Fruit fly (Drosophila melanogaster) whole organism, embryonic: ENCODE results near the gene CG46463.
A peak's percentile ranks its signal among the peaks of the same experiment; 100 is the strongest.

ENCODE experiments used
- BtbVII ChIP-seq: fragments of 200-800 bp; sonication (Bioruptor generic); optimal IDR thresholded peaks from 3 replicates; lab custom pipeline; 2017; ENCODE audit warnings: missing biosample characterization, mild to moderate bottlenecking, missing genetic modification characterization
- CG10321 ChIP-seq: fragments of 200-800 bp; sonication (Bioruptor generic); IDR thresholded peaks from 2 replicates; pipeline ENCODE4 v1.3.6; 2022; ENCODE audit warnings: missing biosample characterization, missing genetic modification characterization
- CG10565 ChIP-seq: fragments of 200-800 bp; sonication (Bioruptor generic); optimal IDR thresholded peaks from 3 replicates; lab custom pipeline; 2016; ENCODE audit warnings: missing biosample characterization, mild to moderate bottlenecking, missing genetic modification characterization
- CG10979 ChIP-seq: fragments of 200-800 bp; sonication (Bioruptor generic); optimal IDR thresholded peaks from 2 replicates; lab custom pipeline; 2018; ENCODE audit warnings: missing biosample characterization, mild to moderate bottlenecking, missing genetic modification characterization, moderate library complexity
- CG11398 ChIP-seq: fragments of 200-800 bp; sonication (Bioruptor generic); optimal IDR thresholded peaks from 2 replicates; lab custom pipeline; 2016; ENCODE audit warnings: missing biosample characterization, missing genetic modification characterization
- CG1233 ChIP-seq: fragments of 200-800 bp; sonication (Bioruptor generic); optimal IDR thresholded peaks from 4 replicates; lab custom pipeline; 2018; ENCODE audit warnings: missing biosample characterization, mild to moderate bottlenecking, missing genetic modification characterization
- CG13287 ChIP-seq: fragments of 200-800 bp; sonication (Bioruptor generic); IDR thresholded peaks from 2 replicates; pipeline ENCODE4 v1.3.6; 2022; ENCODE audit warnings: missing biosample characterization, missing genetic modification characterization; ENCODE audit not compliant: partially characterized antibody
- CG14014 ChIP-seq: fragments of 200-800 bp; sonication (Bioruptor generic); IDR thresholded peaks from 2 replicates; pipeline ENCODE4 v1.3.6; 2022; ENCODE audit warnings: missing biosample characterization, missing genetic modification characterization
- CG15011 ChIP-seq: fragments of 200-800 bp; sonication (Bioruptor generic); optimal IDR thresholded peaks from 3 replicates; lab custom pipeline; 2018; ENCODE audit warnings: missing biosample characterization, mild to moderate bottlenecking, missing genetic modification characterization
- CG17568 ChIP-seq: fragments of 200-800 bp; sonication (Bioruptor generic); optimal IDR thresholded peaks from 2 replicates; lab custom pipeline; 2018; ENCODE audit warnings: missing biosample characterization, mild to moderate bottlenecking, missing genetic modification characterization, moderate library complexity
- CG2116 ChIP-seq: fragments of 200-800 bp; sonication (Bioruptor generic); optimal IDR thresholded peaks from 3 replicates; lab custom pipeline; 2018; ENCODE audit warnings: missing biosample characterization, mild to moderate bottlenecking, missing genetic modification characterization
- CG2202 ChIP-seq: fragments of 200-800 bp; sonication (Bioruptor generic); optimal IDR thresholded peaks from 2 replicates; lab custom pipeline; 2018; ENCODE audit warnings: missing biosample characterization, mild to moderate bottlenecking, missing genetic modification characterization
- CG33213 ChIP-seq: fragments of 200-800 bp; sonication (Bioruptor generic); optimal IDR thresholded peaks from 3 replicates; lab custom pipeline; 2016; ENCODE audit warnings: missing biosample characterization, missing genetic modification characterization
- CG34224 ChIP-seq: fragments of 200-800 bp; sonication (Bioruptor generic); IDR thresholded peaks from 3 replicates; pipeline ENCODE4 v1.3.6; 2022; ENCODE audit warnings: missing biosample characterization, missing genetic modification characterization; ENCODE audit not compliant: partially characterized antibody
- CG43689 ChIP-seq: fragments of 200-800 bp; sonication (Bioruptor generic); IDR thresholded peaks from 2 replicates; pipeline ENCODE4 v1.3.6; 2022; ENCODE audit warnings: missing biosample characterization, missing genetic modification characterization
- CG4404 ChIP-seq: fragments of 200-800 bp; sonication (Bioruptor generic); IDR thresholded peaks from 2 replicates; pipeline ENCODE4 v1.3.6; 2022; ENCODE audit warnings: missing biosample characterization, missing genetic modification characterization
- CG8290 ChIP-seq, 3 experiments: fragments of 200-800 bp; sonication (Bioruptor generic); optimal IDR thresholded peaks; 2 replicates each; lab custom pipeline; 2016 to 2019; ENCODE audit warnings: missing biosample characterization in 3 of 3, missing genetic modification characterization in 3 of 3, mild to moderate bottlenecking in 2 of 3, moderate library complexity in 1 of 3
- CG8359 ChIP-seq: fragments of 200-800 bp; sonication (Bioruptor generic); optimal IDR thresholded peaks from 2 replicates; lab custom pipeline; 2017; ENCODE audit warnings: missing biosample characterization, mild to moderate bottlenecking, missing genetic modification characterization, borderline replicate concordance
- CG8388 ChIP-seq: fragments of 200-800 bp; sonication (Bioruptor generic); optimal IDR thresholded peaks from 2 replicates; lab custom pipeline; 2019; ENCODE audit warnings: missing biosample characterization, mild to moderate bottlenecking, missing genetic modification characterization, moderate library complexity
- CG8765 ChIP-seq: fragments of 200-800 bp; sonication (Bioruptor generic); IDR thresholded peaks from 2 replicates; pipeline ENCODE4 v1.3.6; 2022; ENCODE audit warnings: missing biosample characterization, missing genetic modification characterization
- CHES-1-like ChIP-seq: fragments of 200-800 bp; sonication (Bioruptor generic); optimal IDR thresholded peaks from 2 replicates; lab custom pipeline; 2016; ENCODE audit warnings: missing biosample characterization, missing genetic modification characterization
- D ChIP-seq, 2 experiments: fragments of 200-800 bp in 1 of 2; fragments of >200 bp in 1 of 2; sonication (Bioruptor generic) in 1 of 2; optimal IDR thresholded peaks; 2 replicates in 1 of 2; 3 replicates in 1 of 2; lab custom pipeline; 2017; ENCODE audit warnings: mild to moderate bottlenecking in 1 of 2, missing biosample characterization in 1 of 2, missing genetic modification characterization in 1 of 2, missing genetic modification reagents in 1 of 2
- D19B ChIP-seq: fragments of 200-800 bp; sonication (Bioruptor generic); optimal IDR thresholded peaks from 2 replicates; lab custom pipeline; 2017; ENCODE audit warnings: missing biosample characterization, mild to moderate bottlenecking, missing genetic modification characterization
- Dek ChIP-seq: fragments of 200-800 bp; sonication (Bioruptor generic); optimal IDR thresholded peaks from 3 replicates; lab custom pipeline; 2019; ENCODE audit warnings: missing biosample characterization, mild to moderate bottlenecking, missing genetic modification characterization, moderate library complexity
- ERR ChIP-seq: fragments of 200-800 bp; sonication (Bioruptor generic); optimal IDR thresholded peaks from 2 replicates; lab custom pipeline; 2016; ENCODE audit warnings: missing biosample characterization, missing genetic modification characterization
- Ets65A ChIP-seq: fragments of 200-800 bp; sonication (Bioruptor generic); peaks from one replicate; lab custom pipeline; 2016; ENCODE audit warnings: missing biosample characterization, missing genetic modification characterization
- Gug ChIP-seq: fragments of 200-800 bp; sonication (Bioruptor generic); IDR thresholded peaks from 4 replicates; pipeline ENCODE4 v1.3.6; 2022; ENCODE audit warnings: missing biosample characterization, missing genetic modification characterization
- HLH3B ChIP-seq: fragments of 200-800 bp; sonication (Bioruptor generic); IDR thresholded peaks from 2 replicates; pipeline ENCODE4 v1.3.6; 2022; ENCODE audit warnings: missing biosample characterization, missing genetic modification characterization
- HLH54F ChIP-seq: fragments of 200-800 bp; sonication (Bioruptor generic); optimal IDR thresholded peaks from 3 replicates; lab custom pipeline; 2016; ENCODE audit warnings: missing biosample characterization, missing genetic modification characterization
- Lpt ChIP-seq: fragments of >200 bp; optimal IDR thresholded peaks from 2 replicates; lab custom pipeline; 2018; ENCODE audit warnings: missing biosample characterization, missing genetic modification characterization
- Max ChIP-seq: fragments of 200-800 bp; sonication (Bioruptor generic); optimal IDR thresholded peaks from 2 replicates; lab custom pipeline; 2016; ENCODE audit warnings: missing biosample characterization, mild to moderate bottlenecking, missing genetic modification characterization
- Nf-YC ChIP-seq: fragments of 200-800 bp; optimal IDR thresholded peaks from 3 replicates; lab custom pipeline; 2019; ENCODE audit warnings: missing biosample characterization, mild to moderate bottlenecking, missing genetic modification characterization, moderate library complexity
- PHDP ChIP-seq: fragments of 200-800 bp; sonication (Bioruptor generic); optimal IDR thresholded peaks from 3 replicates; lab custom pipeline; 2018; ENCODE audit warnings: missing biosample characterization, mild to moderate bottlenecking, missing genetic modification characterization, moderate library complexity
- Ravus ChIP-seq: fragments of 200-800 bp; sonication (Bioruptor generic); IDR thresholded peaks from 2 replicates; pipeline ENCODE4 v1.3.6; 2022; ENCODE audit warnings: missing biosample characterization, missing genetic modification characterization
- Side ChIP-seq: fragments of 200-800 bp; sonication (Bioruptor generic); optimal IDR thresholded peaks from 2 replicates; lab custom pipeline; 2016; ENCODE audit warnings: missing biosample characterization, missing genetic modification characterization
- Spps ChIP-seq: fragments of 200-800 bp; sonication (Bioruptor generic); optimal IDR thresholded peaks from 2 replicates; lab custom pipeline; 2018; ENCODE audit warnings: missing biosample characterization, mild to moderate bottlenecking, missing genetic modification characterization
- Taf1 ChIP-seq: fragments of 200-800 bp; sonication (Bioruptor generic); IDR thresholded peaks from 2 replicates; pipeline ENCODE4 v1.3.6; 2022; ENCODE audit warnings: missing biosample characterization, missing genetic modification characterization
- Tbp ChIP-seq: fragments of >200 bp; optimal IDR thresholded peaks from 2 replicates; lab custom pipeline; 2018; ENCODE audit warnings: missing biosample characterization, missing genetic modification characterization
- caup ChIP-seq: fragments of 200-800 bp; sonication (Bioruptor generic); optimal IDR thresholded peaks from 3 replicates; lab custom pipeline; 2017; ENCODE audit warnings: missing biosample characterization, mild to moderate bottlenecking, missing genetic modification characterization, moderate library complexity; ENCODE audit not compliant: severe bottlenecking
- chif ChIP-seq, 2 experiments: fragments of 200-800 bp; sonication (Bioruptor generic); optimal IDR thresholded peaks; 3 replicates each; lab custom pipeline; 2016; ENCODE audit warnings: missing biosample characterization in 2 of 2, missing genetic modification characterization in 2 of 2
- dm ChIP-seq: fragments of 200-800 bp; sonication (Bioruptor generic); optimal IDR thresholded peaks from 3 replicates; lab custom pipeline; 2016; ENCODE audit warnings: missing biosample characterization, missing genetic modification characterization
- dmrt11E ChIP-seq: fragments of 200-800 bp; sonication (Bioruptor generic); optimal IDR thresholded peaks from 3 replicates; lab custom pipeline; 2018; ENCODE audit warnings: missing biosample characterization, mild to moderate bottlenecking, missing genetic modification characterization, moderate library complexity
- exex ChIP-seq: fragments of 200-800 bp; sonication (Bioruptor generic); optimal IDR thresholded peaks from 4 replicates; lab custom pipeline; 2018; ENCODE audit warnings: missing biosample characterization, mild to moderate bottlenecking, missing genetic modification characterization, moderate library complexity
- ftz-f1 ChIP-seq: fragments of 200-800 bp; sonication (Bioruptor generic); optimal IDR thresholded peaks from 2 replicates; lab custom pipeline; 2016; ENCODE audit warnings: missing biosample characterization, missing genetic modification characterization
- fu2 ChIP-seq: fragments of 200-800 bp; sonication (Bioruptor generic); optimal IDR thresholded peaks from 2 replicates; lab custom pipeline; 2016; ENCODE audit warnings: missing biosample characterization, missing genetic modification characterization
- her ChIP-seq: fragments of 200-800 bp; sonication (Bioruptor generic); optimal IDR thresholded peaks from 2 replicates; lab custom pipeline; 2016; ENCODE audit warnings: missing biosample characterization, missing genetic modification characterization
- maf-S ChIP-seq: fragments of 200-800 bp; sonication (Bioruptor generic); optimal IDR thresholded peaks from 2 replicates; lab custom pipeline; 2016; ENCODE audit warnings: missing biosample characterization, missing genetic modification characterization
- nau ChIP-seq: fragments of 200-800 bp; sonication (Bioruptor generic); optimal IDR thresholded peaks from 3 replicates; lab custom pipeline; 2017; ENCODE audit warnings: missing biosample characterization, mild to moderate bottlenecking, missing genetic modification characterization, missing genetic modification reagents
- sim ChIP-seq: fragments of 200-800 bp; sonication (Bioruptor generic); IDR thresholded peaks from 2 replicates; pipeline ENCODE4 v1.3.6; 2022; ENCODE audit warnings: missing biosample characterization, missing genetic modification characterization
- sima ChIP-seq: fragments of 200-800 bp; sonication (Bioruptor generic); optimal IDR thresholded peaks from 2 replicates; lab custom pipeline; 2016; ENCODE audit warnings: missing biosample characterization, missing genetic modification characterization

CG46463 gene

dm6 chr3L:3472786-3473185 is 11.7 kb downstream of the CG46463 start (continued):
- TF ChIP-seq sima (GFP tag; lab: Kevin White, UChicago) (no peak), Tbp (no peak), HLH3B (GFP tag; lab: Robert Waterston, UW) (peak; percentile 68), CG34224 (no peak), sim (no peak), CG10979 (peak; percentile 48), PHDP (tag; lab: Kevin White, UChicago) (peak; percentile 88), D19B (GFP tag; lab: Kevin White, UChicago) (peak; percentile 42), CG2116 (GFP tag; lab: Kevin White, UChicago) (peak; percentile 46), Dek (tag; lab: Kevin White, UChicago) (peak; percentile 83), exex (tag; lab: Kevin White, UChicago) (peak; percentile 52), Taf1 (GFP tag; lab: Robert Waterston, UW) (peak; percentile 50; the same call in 1 of the 2 replicates), Side (GFP tag; lab: Kevin White, UChicago) (peak; percentile 63), maf-S (GFP tag; lab: Kevin White, UChicago) (peak; percentile 34), Lpt (GFP tag; lab: Kevin White, UChicago) (no peak), chif (GFP tag; optimal IDR thresholded peaks at IDR 0.05; lab: Kevin White, UChicago) (peak; percentile 34 to 64), her (GFP tag; lab: Kevin White, UChicago) (peak; percentile 72), CG11398 (GFP tag; lab: Kevin White, UChicago) (no peak), Gug (GFP tag; lab: Robert Waterston, UW) (peak; percentile 22; the same call in 1 of the 4 replicates), caup (peak; percentile 89), fu2 (GFP tag; lab: Kevin White, UChicago) (peak; percentile 63), HLH54F (GFP tag; lab: Kevin White, UChicago) (peak; percentile 43), CG10565 (GFP tag; lab: Kevin White, UChicago) (no peak), CG8765 (GFP tag; lab: Robert Waterston, UW) (peak; percentile 48; the same call in 1 of the 2 replicates), CG15011 (GFP tag; lab: Kevin White, UChicago) (peak; percentile 44), CG8359 (peak; percentile 11), nau (peak; percentile 63), Nf-YC (tag; lab: Kevin White, UChicago) (peak; percentile 66), CHES-1-like (GFP tag; lab: Kevin White, UChicago) (peak; percentile 71), dm (GFP tag; lab: Kevin White, UChicago) (peak; percentile 27), CG8388 (GFP tag; lab: Kevin White, UChicago) (peak; percentile 39), ftz-f1 (no peak), CG4404 (GFP tag; lab: Robert Waterston, UW) (0 out of 2 replicates have a peak, but pooled peaks have one; percentile 14), Spps (tag; lab: Kevin White, UChicago) (no peak), CG43689 (peak; percentile 47; the same call in 1 of the 2 replicates), CG17568 (GFP tag; lab: Kevin White, UChicago) (peak; percentile 91), D (optimal IDR thresholded peaks at IDR 0.05; lab: Kevin White, UChicago) (no peak), D (GFP tag; optimal IDR thresholded peaks at IDR 0.05; lab: Kevin White, UChicago) (peak; percentile 41), CG10321 (no peak), CG8290 (GFP tag; optimal IDR thresholded peaks at IDR 0.05; lab: Kevin White, UChicago) (no peak), CG8290 (tag; optimal IDR thresholded peaks at IDR 0.05; lab: Kevin White, UChicago) (peak in 1 of 2 experiments; percentile 46), Ravus (GFP tag; lab: Robert Waterston, UW) (no peak; the same call in 1 of the 2 replicates), CG1233 (GFP tag; lab: Kevin White, UChicago) (peak; percentile 45), CG13287 (no peak), CG33213 (GFP tag; lab: Kevin White, UChicago) (peak; percentile 0), Ets65A (GFP tag; lab: Kevin White, UChicago) (no peak), BtbVII (GFP tag; lab: Kevin White, UChicago) (peak; percentile 85), Max (GFP tag; lab: Kevin White, UChicago) (no peak), ERR (GFP tag; lab: Kevin White, UChicago) (peak; percentile 3), dmrt11E (tag; lab: Kevin White, UChicago) (peak; percentile 18), CG14014 (GFP tag; lab: Robert Waterston, UW) (peak; percentile 86), CG2202 (tag; lab: Kevin White, UChicago) (no peak)
